Worm (Caenorhabditis elegans) whole organism, mixed stage, embryonic: ENCODE data around the gene C17B7.9.

Experiments used
- bed-3 ChIP-seq: fragments of 200-800 bp; sonication (Bioruptor generic); optimal IDR thresholded peaks from 3 replicates; lab custom pipeline; 2018; ENCODE audit warnings: mild to moderate bottlenecking, missing genetic modification characterization, moderate library complexity, missing compliant biosample characterization
- blmp-1 ChIP-seq: fragments of 150-350 bp; optimal IDR thresholded peaks from 2 replicates; lab custom pipeline; 2014; ENCODE audit warnings: missing biosample characterization, missing genetic modification characterization
- ceh-39 ChIP-seq: fragments of 150-350 bp; optimal IDR thresholded peaks from 2 replicates; lab custom pipeline; 2014; ENCODE audit warnings: missing biosample characterization, missing genetic modification characterization
- ceh-43 ChIP-seq: fragments of 200-800 bp; sonication (Bioruptor generic); optimal IDR thresholded peaks from 2 replicates; lab custom pipeline; 2018; ENCODE audit warnings: mild to moderate bottlenecking, missing genetic modification characterization, moderate library complexity, missing compliant biosample characterization
- ceh-83 ChIP-seq: fragments of 200-800 bp; sonication (Bioruptor generic); optimal IDR thresholded peaks from 2 replicates; lab custom pipeline; 2018; ENCODE audit warnings: mild to moderate bottlenecking, missing genetic modification characterization, missing compliant biosample characterization
- ces-1 ChIP-seq: fragments of 150-350 bp; optimal IDR thresholded peaks from 2 replicates; lab custom pipeline; 2014; ENCODE audit warnings: missing biosample characterization, missing genetic modification reagents, missing genetic modification characterization
- cnd-1 ChIP-seq: fragments of 200-800 bp; sonication (Bioruptor generic); optimal IDR thresholded peaks from 2 replicates; lab custom pipeline; 2018; ENCODE audit warnings: mild to moderate bottlenecking, missing genetic modification characterization, missing compliant biosample characterization
- elt-1 ChIP-seq: sonication (generic microtip); optimal IDR thresholded peaks from 2 replicates; lab custom pipeline; 2017; ENCODE audit warnings: missing genetic modification characterization, mild to moderate bottlenecking, missing compliant biosample characterization, antibody characterized with exemption, moderate library complexity, borderline replicate concordance; ENCODE audit not compliant: insufficient read depth
- elt-3 ChIP-seq: fragments of 150-350 bp; optimal IDR thresholded peaks from 2 replicates; lab custom pipeline; 2014; ENCODE audit warnings: missing biosample characterization, missing genetic modification characterization
- flh-1 ChIP-seq: fragments of 200-800 bp; sonication (Bioruptor generic); optimal IDR thresholded peaks from 2 replicates; lab custom pipeline; 2018; ENCODE audit warnings: mild to moderate bottlenecking, missing genetic modification characterization, moderate library complexity, missing compliant biosample characterization
- ham-2 ChIP-seq: fragments of 200-800 bp; sonication (Bioruptor generic); optimal IDR thresholded peaks from 2 replicates; lab custom pipeline; 2018; ENCODE audit warnings: mild to moderate bottlenecking, missing genetic modification characterization, missing compliant biosample characterization
- hlh-1 ChIP-seq: fragments of 150-350 bp; optimal IDR thresholded peaks from 2 replicates; lab custom pipeline; 2014; ENCODE audit warnings: missing biosample characterization, missing genetic modification reagents, missing genetic modification characterization
- lin-13 ChIP-seq: fragments of 150-350 bp; optimal IDR thresholded peaks from 2 replicates; lab custom pipeline; 2014; ENCODE audit warnings: missing biosample characterization, missing genetic modification characterization
- lin-32 ChIP-seq: fragments of 200-800 bp; sonication (Bioruptor generic); optimal IDR thresholded peaks from 2 replicates; lab custom pipeline; 2018; ENCODE audit warnings: mild to moderate bottlenecking, missing genetic modification characterization, missing compliant biosample characterization
- lsy-2 ChIP-seq: fragments of 150-350 bp; optimal IDR thresholded peaks from 2 replicates; lab custom pipeline; 2014; ENCODE audit warnings: missing biosample characterization, missing genetic modification characterization
- mab-5 ChIP-seq: fragments of 150-350 bp; optimal IDR thresholded peaks from 2 replicates; lab custom pipeline; 2014; ENCODE audit warnings: missing biosample characterization, missing genetic modification characterization
- mep-1 ChIP-seq: fragments of 150-350 bp; optimal IDR thresholded peaks from 2 replicates; lab custom pipeline; 2017; ENCODE audit warnings: missing biosample characterization, missing genetic modification reagents, missing genetic modification characterization, inconsistent platforms
- mls-2 ChIP-seq: sonication (generic microtip); optimal IDR thresholded peaks from 2 replicates; lab custom pipeline; 2016; ENCODE audit warnings: mild to moderate bottlenecking, missing genetic modification characterization, moderate library complexity, missing compliant biosample characterization
- nhr-12 ChIP-seq: fragments of 150-350 bp; optimal IDR thresholded peaks from 2 replicates; lab custom pipeline; 2014; ENCODE audit warnings: missing biosample characterization, missing genetic modification characterization
- nhr-2 ChIP-seq: fragments of 150-350 bp; optimal IDR thresholded peaks from 2 replicates; lab custom pipeline; 2014; ENCODE audit warnings: missing biosample characterization, missing genetic modification characterization
- nhr-237 ChIP-seq: fragments of 150-350 bp; optimal IDR thresholded peaks from 2 replicates; lab custom pipeline; 2014; ENCODE audit warnings: missing biosample characterization, missing genetic modification characterization
- nhr-28 ChIP-seq: fragments of 150-350 bp; optimal IDR thresholded peaks from 2 replicates; lab custom pipeline; 2014; ENCODE audit warnings: missing biosample characterization, missing genetic modification characterization
- nhr-76 ChIP-seq: sonication (generic microtip); optimal IDR thresholded peaks from 2 replicates; lab custom pipeline; 2017; ENCODE audit warnings: missing biosample characterization, missing genetic modification characterization
- pha-4 ChIP-seq: fragments of 150-350 bp; optimal IDR thresholded peaks from 2 replicates; lab custom pipeline; 2018; ENCODE audit warnings: missing biosample characterization, missing genetic modification reagents, missing genetic modification characterization
- sem-2 ChIP-seq: fragments of 200-800 bp; sonication (Bioruptor generic); optimal IDR thresholded peaks from 2 replicates; lab custom pipeline; 2018; ENCODE audit warnings: mild to moderate bottlenecking, missing genetic modification characterization, missing compliant biosample characterization
- snpc-4 ChIP-seq: fragments of 150-350 bp; optimal IDR thresholded peaks from 2 replicates; lab custom pipeline; 2014; ENCODE audit warnings: missing biosample characterization, missing genetic modification characterization
- sptf-1 ChIP-seq: sonication (generic microtip); optimal IDR thresholded peaks from 2 replicates; lab custom pipeline; 2017; ENCODE audit warnings: mild to moderate bottlenecking, missing genetic modification characterization, moderate library complexity, missing compliant biosample characterization
- unc-120 ChIP-seq: sonication (generic microtip); optimal IDR thresholded peaks from 2 replicates; lab custom pipeline; 2017; ENCODE audit warnings: missing genetic modification characterization, missing compliant biosample characterization; ENCODE audit not compliant: poor library complexity, severe bottlenecking
- unc-39 ChIP-seq: fragments of 150-350 bp; optimal IDR thresholded peaks from 2 replicates; lab custom pipeline; 2014; ENCODE audit warnings: missing biosample characterization, missing genetic modification characterization
- unc-62 ChIP-seq: fragments of 150-350 bp; optimal IDR thresholded peaks from 2 replicates; lab custom pipeline; 2014; ENCODE audit warnings: missing biosample characterization, missing genetic modification reagents, missing genetic modification characterization
- zip-8 ChIP-seq: fragments of 150-350 bp; optimal IDR thresholded peaks from 2 replicates; lab custom pipeline; 2014; ENCODE audit warnings: missing biosample characterization, missing genetic modification characterization
- ztf-11 ChIP-seq: fragments of 150-350 bp; optimal IDR thresholded peaks from 2 replicates; lab custom pipeline; 2014; ENCODE audit warnings: missing biosample characterization, missing genetic modification characterization

C17B7.9 gene

ce11 chrV:3301898-3302297 is 30.0 kb downstream of the C17B7.9 start, which contains the start of gene srbc-1:
srbc-1 (minus strand) TSS chrV:3301998.
- no peak for TF ChIP-seq nhr-76 (tag; lab: Kevin White, UChicago)
- TF ChIP-seq unc-120 (tag; lab: Kevin White, UChicago) = no peak
- no peak for TF ChIP-seq elt-1 (tag; lab: Kevin White, UChicago)
- no peak for TF ChIP-seq snpc-4 (tag; lab: Kevin White, UChicago)
- TF ChIP-seq unc-62 (GFP tag; lab: Kevin White, UChicago) = no peak
- TF ChIP-seq flh-1 = no peak
- no peak for TF ChIP-seq ceh-39 (tag; lab: Kevin White, UChicago)
- no peak for TF ChIP-seq lin-32 (GFP tag; lab: Kevin White, UChicago)
- no peak for TF ChIP-seq lin-13 (tag; lab: Kevin White, UChicago)
- TF ChIP-seq lsy-2 = no peak
- no peak for TF ChIP-seq mab-5 (tag; lab: Kevin White, UChicago)
- TF ChIP-seq blmp-1 (tag; lab: Kevin White, UChicago) = no peak

- TF ChIP-seq elt-3 = no peak
- TF ChIP-seq ztf-11 (tag; lab: Kevin White, UChicago) = no peak
- no peak for TF ChIP-seq nhr-12 (tag; lab: Kevin White, UChicago)
- no peak for TF ChIP-seq sptf-1 (tag; lab: Kevin White, UChicago)
- no peak for TF ChIP-seq snpc-4 (tag; lab: Kevin White, UChicago)
- no peak for TF ChIP-seq blmp-1 (tag; lab: Kevin White, UChicago)
- TF ChIP-seq nhr-237 (tag; lab: Kevin White, UChicago) = no peak
- no peak for TF ChIP-seq lsy-2
- no peak for TF ChIP-seq nhr-76 (tag; lab: Kevin White, UChicago)
- no peak for TF ChIP-seq nhr-2
These were observed 32.5 kb downstream of the C17B7.9 start for ce11 chrV:3299437-3299836.

DNA sequence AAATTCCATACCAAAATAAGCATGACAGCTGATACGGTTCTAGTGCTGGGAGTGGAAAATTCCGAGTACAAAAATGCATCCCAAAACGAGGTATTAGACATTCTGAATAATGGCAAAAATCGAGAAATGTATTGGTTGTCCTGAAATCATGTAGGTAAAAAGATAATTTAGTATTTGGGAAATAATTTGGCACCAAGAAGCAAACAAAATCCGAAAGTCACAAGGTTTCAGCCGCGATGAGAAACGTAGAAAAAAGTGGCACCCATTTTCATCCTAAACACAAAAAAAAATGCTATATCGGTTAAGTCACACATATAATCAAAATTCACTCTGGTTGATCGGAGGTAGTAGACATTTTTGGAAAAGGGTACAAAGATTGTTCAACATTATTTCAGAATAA is 34.2 kb downstream of the C17B7.9 start, which contains the start of gene srx-122:
Gene srx-122 (minus strand): TSS at position 101 of the 400 bp plus-strand sequence.
- TF ChIP-seq unc-120 (tag; lab: Kevin White, UChicago) (no peak), sem-2 (no peak), cnd-1 (tag; lab: Kevin White, UChicago) (no peak), ham-2 (no peak), lin-32 (GFP tag; lab: Kevin White, UChicago) (no peak), flh-1 (no peak), unc-39 (tag; lab: Kevin White, UChicago) (no peak), nhr-237 (tag; lab: Kevin White, UChicago) (no peak), zip-8 (no peak), ceh-83 (no peak), blmp-1 (tag; lab: Kevin White, UChicago) (no peak)
- TF ChIP-seq, all 35 proteins: peak for 0

DNA sequence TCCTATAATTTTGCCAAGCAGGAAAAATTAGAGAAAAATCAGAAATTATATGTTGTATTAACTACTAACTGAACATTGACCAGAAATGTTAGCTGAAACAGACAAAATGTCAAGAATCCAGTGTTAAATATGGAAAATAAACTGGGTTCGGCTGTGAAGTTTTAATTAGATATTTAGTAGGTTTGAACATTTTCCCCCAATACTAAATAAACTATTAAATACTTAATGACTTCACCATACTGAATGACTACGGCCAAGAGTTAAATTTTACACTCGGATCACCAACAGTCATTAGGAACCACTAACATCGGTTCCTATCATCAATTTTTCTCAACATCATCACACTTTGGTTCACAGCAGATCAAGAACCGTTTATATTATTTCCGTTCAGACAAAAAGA is 36.6 kb downstream of the C17B7.9 start:
- no peak for TF ChIP-seq ces-1 (GFP tag; lab: Kevin White, UChicago)
- no peak for TF ChIP-seq ztf-11 (tag; lab: Kevin White, UChicago)
- no peak for TF ChIP-seq sem-2
- TF ChIP-seq cnd-1 (tag; lab: Kevin White, UChicago) = no peak
- TF ChIP-seq elt-1 (tag; lab: Kevin White, UChicago) = no peak
- no peak for TF ChIP-seq mep-1 (tag; lab: Kevin White, UChicago)
- no peak for TF ChIP-seq ceh-83
- TF ChIP-seq sptf-1 (tag; lab: Kevin White, UChicago) = no peak
- TF ChIP-seq elt-3 = no peak
- no peak for TF ChIP-seq lin-32 (GFP tag; lab: Kevin White, UChicago)
- TF ChIP-seq pha-4 (tag; lab: Kevin White, UChicago) = no peak
- no peak for TF ChIP-seq hlh-1 (tag; lab: Kevin White, UChicago)
- no peak for TF ChIP-seq nhr-28 (tag; lab: Kevin White, UChicago)
- no peak for TF ChIP-seq nhr-76 (tag; lab: Kevin White, UChicago)
- no peak for TF ChIP-seq ham-2
- no peak for TF ChIP-seq ceh-43 (GFP tag; lab: Kevin White, UChicago)
- no peak for TF ChIP-seq ceh-39 (tag; lab: Kevin White, UChicago)
- TF ChIP-seq nhr-237 (tag; lab: Kevin White, UChicago) = no peak
- TF ChIP-seq mls-2 (tag; lab: Kevin White, UChicago) = no peak
- TF ChIP-seq unc-62 (GFP tag; lab: Kevin White, UChicago) = no peak
- TF ChIP-seq, all 35 proteins: peak for 0

ce11 chrV:3289267-3289666 is 42.7 kb downstream of the C17B7.9 start, which contains the start of gene F35F10.6:
F35F10.6 (minus strand) TSS chrV:3289367.
- no peak for TF ChIP-seq flh-1
- TF ChIP-seq nhr-28 (tag; lab: Kevin White, UChicago) = no peak
- no peak for TF ChIP-seq bed-3 (GFP tag; lab: Kevin White, UChicago)
- TF ChIP-seq unc-120 (tag; lab: Kevin White, UChicago) = no peak
- no peak for TF ChIP-seq mab-5 (tag; lab: Kevin White, UChicago)
- TF ChIP-seq, all 35 proteins: peak for 0
